Worm (Caenorhabditis elegans) whole organism, young adult: Measurements from ENCODE around the gene ttc-39B.
A peak's percentile ranks its signal among the peaks of the same experiment; 100 is the strongest.

ENCODE experiments used
- B0019.2 ChIP-seq: fragments of 200-800 bp; sonication (Bioruptor generic); conservative IDR thresholded peaks from 2 replicates; pipeline ENCODE4 v1.3.6; 2022; ENCODE audit warnings: missing genetic modification reagents, missing genetic modification characterization, missing compliant biosample characterization
- B0336.3 ChIP-seq: fragments of 200-800 bp; sonication (Bioruptor generic); IDR thresholded peaks from 2 replicates; pipeline ENCODE4 v1.3.6; 2022; ENCODE audit warnings: missing genetic modification characterization, missing compliant biosample characterization
- D2030.7 ChIP-seq: fragments of 200-800 bp; sonication (Bioruptor generic); IDR thresholded peaks from 2 replicates; pipeline ENCODE4 v1.3.6; 2022; ENCODE audit warnings: missing genetic modification reagents, missing genetic modification characterization, missing compliant biosample characterization
- F10E7.11 ChIP-seq: sonication (generic microtip); optimal IDR thresholded peaks from 2 replicates; lab custom pipeline; 2017; ENCODE audit warnings: mild to moderate bottlenecking, missing genetic modification characterization, moderate library complexity, missing compliant biosample characterization
- F22D6.2 ChIP-seq: sonication (generic microtip); optimal IDR thresholded peaks from 2 replicates; lab custom pipeline; 2016; ENCODE audit warnings: mild to moderate bottlenecking, missing genetic modification characterization, missing compliant biosample characterization
- F23B12.7 ChIP-seq: sonication (generic microtip); optimal IDR thresholded peaks from 2 replicates; lab custom pipeline; 2017; ENCODE audit warnings: missing genetic modification characterization, mild to moderate bottlenecking, missing compliant biosample characterization, antibody characterized with exemption, moderate library complexity; ENCODE audit not compliant: insufficient read depth
- F33H1.4 ChIP-seq: fragments of 200-800 bp; sonication (Bioruptor generic); IDR thresholded peaks from 2 replicates; pipeline ENCODE4 v1.3.6; 2022; ENCODE audit warnings: missing genetic modification reagents, missing genetic modification characterization, missing compliant biosample characterization
- F37B4.10 ChIP-seq: fragments of 200-800 bp; sonication (Bioruptor generic); IDR thresholded peaks from 2 replicates; pipeline ENCODE4 v1.3.6; 2022; ENCODE audit warnings: missing genetic modification characterization, missing compliant biosample characterization
- F49E8.2 ChIP-seq: sonication (generic microtip); optimal IDR thresholded peaks from 3 replicates; lab custom pipeline; 2017; ENCODE audit warnings: missing genetic modification characterization, mild to moderate bottlenecking, missing compliant biosample characterization, antibody characterized with exemption, moderate library complexity; ENCODE audit not compliant: insufficient read depth
- F57A8.1 ChIP-seq: fragments of 200-800 bp; sonication (Bioruptor generic); optimal IDR thresholded peaks from 2 replicates; lab custom pipeline; 2018; ENCODE audit warnings: mild to moderate bottlenecking, missing genetic modification characterization, moderate library complexity, missing compliant biosample characterization
- K11D2.4 ChIP-seq: fragments of 200-800 bp; sonication (Bioruptor generic); IDR thresholded peaks from 2 replicates; pipeline ENCODE4 v1.3.6; 2022; ENCODE audit warnings: missing genetic modification reagents, missing genetic modification characterization, missing compliant biosample characterization
- T07F8.4 ChIP-seq: sonication (generic microtip); optimal IDR thresholded peaks from 2 replicates; lab custom pipeline; 2016; ENCODE audit warnings: mild to moderate bottlenecking, missing genetic modification characterization, moderate library complexity, missing compliant biosample characterization
- Y56A3A.18 ChIP-seq: fragments of 200-800 bp; sonication (Bioruptor generic); IDR thresholded peaks from 2 replicates; pipeline ENCODE4 v1.3.6; 2022; ENCODE audit warnings: missing genetic modification reagents, missing genetic modification characterization, missing compliant biosample characterization
- Y79H2A.3 ChIP-seq: fragments of 200-800 bp; sonication (Bioruptor generic); conservative IDR thresholded peaks from 2 replicates; pipeline ENCODE4 v1.3.6; 2022; ENCODE audit warnings: missing genetic modification reagents, missing genetic modification characterization, missing compliant biosample characterization
- ZK185.1 ChIP-seq: sonication (generic microtip); optimal IDR thresholded peaks from 2 replicates; lab custom pipeline; 2016; ENCODE audit warnings: mild to moderate bottlenecking, missing genetic modification characterization, missing compliant biosample characterization; ENCODE audit not compliant: poor library complexity, severe bottlenecking
- ama-1 ChIP-seq, 3 experiments: fragments of 150-350 bp in 1 of 3; sonication (generic microtip) in 2 of 3; optimal IDR thresholded peaks; 2 replicates each; lab custom pipeline; 2014 to 2018; ENCODE audit warnings: missing biosample characterization in 2 of 3, missing genetic modification characterization in 2 of 3, missing genetic modification reagents in 2 of 3
- aptf-2 ChIP-seq: fragments of 200-800 bp; sonication (Bioruptor generic); conservative IDR thresholded peaks from 2 replicates; pipeline ENCODE4 v1.3.6; 2022; ENCODE audit warnings: missing genetic modification reagents, missing genetic modification characterization, missing compliant biosample characterization
- attf-6 ChIP-seq: fragments of 200-800 bp; sonication (Bioruptor generic); IDR thresholded peaks from 2 replicates; pipeline ENCODE4 v1.3.6; 2022; ENCODE audit warnings: missing genetic modification reagents, missing genetic modification characterization, missing compliant biosample characterization
- ceh-91 ChIP-seq: fragments of 200-800 bp; sonication (Bioruptor generic); IDR thresholded peaks from 2 replicates; pipeline ENCODE4 v1.3.6; 2022; ENCODE audit warnings: missing genetic modification reagents, missing genetic modification characterization, missing compliant biosample characterization
- dox-1 ChIP-seq: fragments of 200-800 bp; sonication (Bioruptor generic); IDR thresholded peaks from 2 replicates; pipeline ENCODE4 v1.3.6; 2022; ENCODE audit warnings: missing genetic modification reagents, missing genetic modification characterization, missing compliant biosample characterization
- dpff-1 ChIP-seq: sonication (generic microtip); optimal IDR thresholded peaks from 2 replicates; lab custom pipeline; 2017; ENCODE audit warnings: mild to moderate bottlenecking, missing genetic modification characterization, missing compliant biosample characterization
- egl-18 ChIP-seq: fragments of 200-800 bp; sonication (Bioruptor generic); IDR thresholded peaks from 2 replicates; pipeline ENCODE4 v1.3.6; 2022; ENCODE audit warnings: missing genetic modification reagents, missing genetic modification characterization, missing compliant biosample characterization
- egl-44 ChIP-seq: fragments of 200-800 bp; sonication (Bioruptor generic); IDR thresholded peaks from 2 replicates; pipeline ENCODE4 v1.3.6; 2022; ENCODE audit warnings: missing genetic modification reagents, missing genetic modification characterization, missing compliant biosample characterization
- ekl-4 ChIP-seq: fragments of 200-800 bp; sonication (Bioruptor generic); IDR thresholded peaks from 2 replicates; pipeline ENCODE4 v1.3.6; 2022; ENCODE audit warnings: missing genetic modification reagents, missing genetic modification characterization, missing compliant biosample characterization
- ets-4 ChIP-seq: fragments of 200-800 bp; sonication (Bioruptor generic); optimal IDR thresholded peaks from 2 replicates; lab custom pipeline; 2018; ENCODE audit warnings: mild to moderate bottlenecking, missing genetic modification characterization, missing compliant biosample characterization
- fkh-3 ChIP-seq: sonication (generic microtip); optimal IDR thresholded peaks from 2 replicates; lab custom pipeline; 2016; ENCODE audit warnings: mild to moderate bottlenecking, missing genetic modification characterization, missing compliant biosample characterization
- gei-17 ChIP-seq: fragments of 200-800 bp; sonication (Bioruptor generic); optimal IDR thresholded peaks from 2 replicates; lab custom pipeline; 2018; ENCODE audit warnings: mild to moderate bottlenecking, missing genetic modification characterization, missing compliant biosample characterization
- lag-1 ChIP-seq: fragments of 200-800 bp; sonication (Bioruptor generic); IDR thresholded peaks from 2 replicates; pipeline ENCODE4 v1.3.6; 2022; ENCODE audit warnings: missing genetic modification reagents, missing genetic modification characterization, missing compliant biosample characterization
- let-607 ChIP-seq, 2 experiments: fragments of 200-800 bp in 1 of 2; sonication (Bioruptor generic) in 1 of 2; sonication (generic microtip) in 1 of 2; optimal IDR thresholded peaks; 2 replicates each; lab custom pipeline; 2016 to 2018; ENCODE audit warnings: mild to moderate bottlenecking in 2 of 2, missing compliant biosample characterization in 2 of 2, missing genetic modification characterization in 2 of 2, moderate library complexity in 2 of 2, missing genotype in 1 of 2
- lin-35 ChIP-seq, 3 experiments: fragments of 150-350 bp in 2 of 3; sonication (generic microtip) in 1 of 3; optimal IDR thresholded peaks; 2 replicates each; lab custom pipeline; 2014 to 2018; ENCODE audit warnings: missing biosample characterization in 3 of 3, missing genetic modification characterization in 3 of 3, missing genetic modification reagents in 3 of 3
- lin-40 ChIP-seq: sonication (generic microtip); optimal IDR thresholded peaks from 2 replicates; lab custom pipeline; 2016; ENCODE audit warnings: missing genetic modification characterization, mild to moderate bottlenecking, missing compliant biosample characterization, missing genotype, missing genetic modification reagents
- lin-54 ChIP-seq: fragments of 200-800 bp; sonication (Bioruptor generic); optimal IDR thresholded peaks from 2 replicates; lab custom pipeline; 2018; ENCODE audit warnings: mild to moderate bottlenecking, missing genetic modification characterization, missing compliant biosample characterization
- madf-3 ChIP-seq: fragments of 200-800 bp; sonication (Bioruptor generic); IDR thresholded peaks from 2 replicates; pipeline ENCODE4 v1.3.6; 2022; ENCODE audit warnings: missing genetic modification reagents, missing genetic modification characterization, missing compliant biosample characterization
- mel-28 ChIP-seq: sonication (generic microtip); optimal IDR thresholded peaks from 2 replicates; lab custom pipeline; 2016; ENCODE audit warnings: borderline replicate concordance, mild to moderate bottlenecking, missing genetic modification characterization, missing compliant biosample characterization
- nfya-2 ChIP-seq: fragments of 200-800 bp; sonication (Bioruptor generic); IDR thresholded peaks from 2 replicates; pipeline ENCODE4 v1.3.6; 2022; ENCODE audit warnings: missing genetic modification reagents, missing genetic modification characterization, missing compliant biosample characterization
- nhr-179 ChIP-seq: sonication (generic microtip); optimal IDR thresholded peaks from 2 replicates; lab custom pipeline; 2016; ENCODE audit warnings: mild to moderate bottlenecking, missing genetic modification characterization, missing compliant biosample characterization
- nhr-90 ChIP-seq: sonication (generic microtip); optimal IDR thresholded peaks from 2 replicates; lab custom pipeline; 2016; ENCODE audit warnings: missing genotype, mild to moderate bottlenecking, missing genetic modification characterization, missing compliant biosample characterization
- sdz-38 ChIP-seq: sonication (generic microtip); optimal IDR thresholded peaks from 2 replicates; lab custom pipeline; 2016; ENCODE audit warnings: missing genotype, missing genetic modification characterization, missing compliant biosample characterization
- snpc-1.1 ChIP-seq: sonication (generic microtip); optimal IDR thresholded peaks from 2 replicates; lab custom pipeline; 2017; ENCODE audit warnings: missing genetic modification characterization, mild to moderate bottlenecking, missing compliant biosample characterization, antibody characterized with exemption, moderate library complexity, missing genotype, missing genetic modification reagents; ENCODE audit not compliant: insufficient read depth
- snpc-3.4 ChIP-seq: sonication (generic microtip); optimal IDR thresholded peaks from 2 replicates; lab custom pipeline; 2017; ENCODE audit warnings: missing genetic modification characterization, mild to moderate bottlenecking, missing compliant biosample characterization, antibody characterized with exemption, moderate library complexity, missing genotype, missing genetic modification reagents
- tbx-9 ChIP-seq: sonication (generic microtip); optimal IDR thresholded peaks from 2 replicates; lab custom pipeline; 2016; ENCODE audit warnings: borderline replicate concordance, missing genetic modification characterization, inconsistent platforms, missing compliant biosample characterization
- unc-62 ChIP-seq: fragments of 150-350 bp; optimal IDR thresholded peaks from 2 replicates; lab custom pipeline; 2014; ENCODE audit warnings: missing biosample characterization, missing genetic modification reagents, missing genetic modification characterization
- xnd-1 ChIP-seq: sonication (generic microtip); optimal IDR thresholded peaks from 2 replicates; lab custom pipeline; 2016; ENCODE audit warnings: missing genotype, missing genetic modification reagents, missing genetic modification characterization, missing compliant biosample characterization
- zfh-2 ChIP-seq: fragments of 200-800 bp; sonication (Bioruptor generic); conservative IDR thresholded peaks from 2 replicates; pipeline ENCODE4 v1.3.6; 2022; ENCODE audit warnings: missing genetic modification reagents, missing genetic modification characterization, missing compliant biosample characterization
- ztf-26 ChIP-seq: sonication (generic microtip); optimal IDR thresholded peaks from 2 replicates; lab custom pipeline; 2017; ENCODE audit warnings: missing genetic modification characterization, missing compliant biosample characterization
- ztf-3 ChIP-seq: fragments of 200-800 bp; sonication (Bioruptor generic); optimal IDR thresholded peaks from 2 replicates; lab custom pipeline; 2018; ENCODE audit warnings: mild to moderate bottlenecking, missing genetic modification characterization, missing compliant biosample characterization

ttc-39B gene

DNA sequence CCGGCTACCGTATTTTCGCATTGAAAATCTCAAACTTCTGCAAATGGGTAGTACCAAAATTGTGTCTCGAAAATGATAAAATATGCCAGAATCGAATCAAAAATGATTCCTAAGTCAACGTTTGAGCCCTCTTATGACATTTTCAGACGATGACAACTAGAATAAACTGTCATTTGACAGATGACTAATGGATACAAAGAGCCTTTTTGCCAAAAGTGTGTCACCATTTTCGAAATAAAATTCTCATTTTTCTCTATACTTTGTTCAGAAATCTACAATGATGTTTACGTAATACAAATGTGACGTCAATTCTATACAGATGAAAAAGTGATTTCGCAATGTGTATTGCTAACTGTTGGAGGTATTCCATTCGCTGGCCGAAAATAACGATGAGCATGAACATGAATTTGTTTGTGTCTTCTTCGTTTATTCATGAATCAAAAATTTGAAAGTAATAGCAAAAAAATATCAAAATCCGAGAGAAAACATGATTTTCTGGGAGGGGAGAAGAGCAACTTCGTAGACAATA, 12.8 kb upstream of the ttc-39B start (continued):
- TF ChIP-seq fkh-3 (tag; lab: Kevin White, UChicago) (peak; percentile 87), mel-28 (tag; lab: Kevin White, UChicago) (peak; percentile 75), let-607 (tag; optimal IDR thresholded peaks at IDR 0.05; lab: Kevin White, UChicago) (peak in 1 of 2 experiments; percentile 10), nhr-179 (tag; lab: Kevin White, UChicago) (no peak), xnd-1 (no peak), ets-4 (GFP tag; lab: Kevin White, UChicago) (peak; percentile 55), K11D2.4 (GFP tag; lab: Robert Waterston, UW) (peak; percentile 93), gei-17 (peak; percentile 80), F49E8.2 (no peak), F33H1.4 (GFP tag; lab: Robert Waterston, UW) (no peak), unc-62 (GFP tag; lab: Kevin White, UChicago) (peak; percentile 55), D2030.7 (0 out of 2 replicates have a peak, but pooled peaks have one; percentile 10), F57A8.1 (GFP tag; lab: Kevin White, UChicago) (no peak), T07F8.4 (tag; lab: Kevin White, UChicago) (no peak), nhr-90 (peak; percentile 13), ekl-4 (peak; percentile 73; the same call in 1 of the 2 replicates), B0336.3 (peak; percentile 94), Y56A3A.18 (peak; percentile 83; the same call in 1 of the 2 replicates), sdz-38 (tag; lab: Kevin White, UChicago) (no peak), lin-40 (peak; percentile 83), zfh-2 (GFP tag; lab: Robert Waterston, UW) (no peak), F23B12.7 (tag; lab: Kevin White, UChicago) (peak; percentile 96), B0019.2 (no peak), nfya-2 (GFP tag; lab: Robert Waterston, UW) (peak; percentile 81; the same call in 1 of the 2 replicates), F37B4.10 (GFP tag; lab: Robert Waterston, UW) (0 out of 2 replicates have a peak, but pooled peaks have one; percentile 14), F10E7.11 (tag; lab: Kevin White, UChicago) (peak; percentile 84), ztf-26 (tag; lab: Kevin White, UChicago) (peak; percentile 62), lin-54 (GFP tag; lab: Kevin White, UChicago) (peak; percentile 57), egl-44 (GFP tag; lab: Robert Waterston, UW) (no peak), egl-18 (GFP tag; lab: Robert Waterston, UW) (no peak), snpc-3.4 (no peak), F22D6.2 (tag; lab: Kevin White, UChicago) (peak; percentile 39), aptf-2 (GFP tag; lab: Robert Waterston, UW) (no peak), ama-1 (optimal IDR thresholded peaks at IDR 0.05; lab: Kevin White, UChicago) (peak; percentile 96), ama-1 (GFP tag; optimal IDR thresholded peaks at IDR 0.05; lab: Kevin White, UChicago) (peak in 1 of 2 experiments; percentile 49), dpff-1 (tag; lab: Kevin White, UChicago) (peak; percentile 48), snpc-1.1 (tag; lab: Kevin White, UChicago) (no peak), lag-1 (GFP tag; lab: Robert Waterston, UW) (0 out of 2 replicates have a peak, but pooled peaks have one; percentile 44), dox-1 (peak; percentile 68), madf-3 (GFP tag; lab: Robert Waterston, UW) (0 out of 2 replicates have a peak, but pooled peaks have one; percentile 38), tbx-9 (tag; lab: Kevin White, UChicago) (no peak), attf-6 (GFP tag; lab: Robert Waterston, UW) (0 out of 2 replicates have a peak, but pooled peaks have one; percentile 53), Y79H2A.3 (GFP tag; lab: Robert Waterston, UW) (no peak; the same call in 1 of the 2 replicates), ztf-3 (peak; percentile 66), lin-35 (GFP tag; optimal IDR thresholded peaks at IDR 0.05; lab: Kevin White, UChicago) (peak in 1 of 3 experiments; percentile 60), ZK185.1 (tag; lab: Kevin White, UChicago) (peak; percentile 86), ceh-91 (GFP tag; lab: Robert Waterston, UW) (no peak)
